Fruit fly (Drosophila melanogaster) Kc167 (cell line): Measurements from ENCODE around the gene CG43924.

ENCODE experiments used
- Myc ChIP-seq: fragments of >200 bp; optimal IDR thresholded peaks from 2 replicates; lab custom pipeline; 2017; ENCODE audit warnings: missing external identifiers
- Sin3A ChIP-seq: fragments of >200 bp; optimal IDR thresholded peaks from 2 replicates; lab custom pipeline; 2018; ENCODE audit warnings: missing external identifiers
- h ChIP-seq: fragments of >200 bp; optimal IDR thresholded peaks from 3 replicates; lab custom pipeline; 2018; ENCODE audit warnings: missing external identifiers
- psq ChIP-seq: fragments of >200 bp; optimal IDR thresholded peaks from 2 replicates; lab custom pipeline; 2017; ENCODE audit warnings: missing external identifiers
- ttk ChIP-seq: sonication (Bioruptor generic); optimal IDR thresholded peaks from 2 replicates; lab custom pipeline; 2017; ENCODE audit warnings: missing external identifiers

DNA sequence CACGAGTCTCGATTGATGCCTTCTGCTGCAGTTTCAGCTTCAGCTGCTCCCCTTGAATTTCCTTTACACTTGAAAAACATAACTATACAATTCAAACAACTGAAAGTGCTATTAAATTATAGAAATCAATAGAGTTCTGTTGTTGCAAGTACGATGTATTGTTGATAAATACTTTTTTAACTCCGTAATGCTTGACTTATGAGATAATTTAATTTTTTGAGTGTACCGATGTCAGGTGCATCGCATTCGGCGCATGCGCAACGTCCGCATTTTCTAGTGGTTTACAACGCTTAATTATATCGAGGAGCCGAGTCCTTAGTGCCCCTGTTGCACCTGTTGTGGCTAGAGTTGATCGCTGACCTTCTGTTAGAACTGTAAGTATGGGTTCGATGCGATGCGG, 30.5 kb upstream of the CG43924 start:
- no peak for TF ChIP-seq psq (lab: Kevin White, UChicago)
- TF ChIP-seq h (lab: Kevin White, UChicago), result no peak
- no peak for TF ChIP-seq Myc (lab: Kevin White, UChicago)
- no peak for TF ChIP-seq ttk (lab: Kevin White, UChicago)
- no peak for TF ChIP-seq Sin3A
